Fruit fly (Drosophila melanogaster): ENCODE results near the gene CG9121.

The CG9121 gene

DNA sequence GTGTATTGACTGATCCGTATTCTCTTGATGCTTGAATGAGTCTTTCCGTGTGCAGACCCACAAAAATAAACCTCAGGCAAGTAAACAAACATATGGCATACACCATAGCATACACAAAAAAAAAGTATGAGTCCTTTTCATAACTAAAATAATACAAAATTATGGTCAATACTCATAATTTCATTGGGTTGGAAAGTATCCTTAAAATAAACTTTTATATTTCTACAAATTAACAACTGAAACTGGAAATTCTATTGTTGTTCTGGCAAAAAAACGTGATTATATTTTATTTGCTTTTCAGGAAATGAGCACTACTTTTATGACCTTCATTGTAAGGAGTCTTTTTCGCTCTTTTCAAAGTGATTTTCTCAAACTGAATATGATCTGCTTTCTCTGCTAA, 8.8 kb downstream of the CG9121 start (continued):
- no peak for TF ChIP-seq CG1792 (GFP tag; optimal IDR thresholded peaks at IDR 0.05)
- TF ChIP-seq vfl (GFP tag; optimal IDR thresholded peaks at IDR 0.05), result no peak
- no peak for TF ChIP-seq Atf-2 (GFP tag; optimal IDR thresholded peaks at IDR 0.05)
- TF ChIP-seq zf30C (GFP tag; optimal IDR thresholded peaks at IDR 0.05), result peak; percentile 43
- TF ChIP-seq CG4404 (GFP tag; IDR thresholded peaks at IDR 0.05), result no peak
- TF ChIP-seq CG17385 (GFP tag; optimal IDR thresholded peaks at IDR 0.05), result peak; percentile 27
- no peak for TF ChIP-seq Hand (GFP tag; optimal IDR thresholded peaks at IDR 0.05)
- no peak for TF ChIP-seq HmgD (GFP tag; optimal IDR thresholded peaks at IDR 0.05)
- peak; percentile 54 for TF ChIP-seq CoRest (tag; optimal IDR thresholded peaks at IDR 0.05)
- no peak for TF ChIP-seq ci (GFP tag; IDR thresholded peaks at IDR 0.05)
- TF ChIP-seq Med (GFP tag), result no peak
- TF ChIP-seq Bdp1 (GFP tag; optimal IDR thresholded peaks at IDR 0.05), result no peak
- peak; percentile 17 for TF ChIP-seq CG1602 (GFP tag; optimal IDR thresholded peaks at IDR 0.05)
- TF ChIP-seq gsb-n (tag; optimal IDR thresholded peaks at IDR 0.05), result no peak
- TF ChIP-seq Dref (GFP tag; IDR thresholded peaks at IDR 0.05), result no peak
- TF ChIP-seq otp (GFP tag; IDR thresholded peaks at IDR 0.05), result no peak
- no peak for TF ChIP-seq stwl (tag; optimal IDR thresholded peaks at IDR 0.05)
- no peak for TF ChIP-seq CG14441 (GFP tag; IDR thresholded peaks at IDR 0.05)
- TF ChIP-seq Hr51 (GFP tag; optimal IDR thresholded peaks at IDR 0.05), result peak in 1 of 2 experiments; percentile 40
- TF ChIP-seq gt (GFP tag; IDR thresholded peaks at IDR 0.05), result no peak
- TF ChIP-seq tll (GFP tag; optimal IDR thresholded peaks at IDR 0.05), result no peak
- no peak for TF ChIP-seq CG11093 (GFP tag; IDR thresholded peaks at IDR 0.05)
- peak; percentile 73 for TF ChIP-seq twi (tag; optimal IDR thresholded peaks at IDR 0.05)
- TF ChIP-seq TFAM (GFP tag; optimal IDR thresholded peaks at IDR 0.05), result no peak
- TF ChIP-seq CG16779 (GFP tag; IDR thresholded peaks at IDR 0.05), result no peak
- peak; percentile 32; the same call in 1 of the 3 replicates for TF ChIP-seq ken (GFP tag; IDR thresholded peaks at IDR 0.05)
- TF ChIP-seq CG6689 (GFP tag; IDR thresholded peaks at IDR 0.05), result 0 out of 2 replicates have a peak, but pooled peaks have one; percentile 32
- peak; percentile 53 for TF ChIP-seq CG14710 (tag; optimal IDR thresholded peaks at IDR 0.05)
- TF ChIP-seq CG11696 (GFP tag; IDR thresholded peaks at IDR 0.05), result peak; percentile 88
- TF ChIP-seq CG18599 (GFP tag; optimal IDR thresholded peaks at IDR 0.05), result peak; percentile 3
- no peak for TF ChIP-seq CG12219 (GFP tag; optimal IDR thresholded peaks at IDR 0.05)
- TF ChIP-seq PHDP (tag; optimal IDR thresholded peaks at IDR 0.05), result peak; percentile 42
- TF ChIP-seq CG10979 (tag; optimal IDR thresholded peaks at IDR 0.05), result peak; percentile 58
- TF ChIP-seq Fer1 (GFP tag; optimal IDR thresholded peaks at IDR 0.05), result peak; percentile 0
- no peak for TF ChIP-seq bcd (GFP tag; optimal IDR thresholded peaks at IDR 0.05)
- TF ChIP-seq Xrp1 (GFP tag; IDR thresholded peaks at IDR 0.05), result peak; percentile 53; the same call in 1 of the 2 replicates
- peak; percentile 3 for TF ChIP-seq CG1529 (GFP tag; optimal IDR thresholded peaks at IDR 0.05)
- TF ChIP-seq CG7839 (tag; optimal IDR thresholded peaks at IDR 0.05), result peak; percentile 43
- TF ChIP-seq prd (optimal IDR thresholded peaks at IDR 0.05), result no peak
- peak; percentile 47; the same call in 2 of the 3 replicates for TF ChIP-seq prd (GFP tag; IDR thresholded peaks at IDR 0.05)
- no peak for TF ChIP-seq Mrtf (GFP tag; IDR thresholded peaks at IDR 0.05)
- TF ChIP-seq CG17829 (tag; optimal IDR thresholded peaks at IDR 0.05), result peak; percentile 30
- TF ChIP-seq corto (GFP tag; optimal IDR thresholded peaks at IDR 0.05), result no peak
- no peak for TF ChIP-seq Ada2b (GFP tag; IDR thresholded peaks at IDR 0.05)
- TF ChIP-seq ind (GFP tag; optimal IDR thresholded peaks at IDR 0.05), result peak; percentile 11
- TF ChIP-seq CG9727 (GFP tag; optimal IDR thresholded peaks at IDR 0.05), result peak; percentile 36
- no peak for TF ChIP-seq onecut (GFP tag; IDR thresholded peaks at IDR 0.05)
- no peak for TF ChIP-seq cad (GFP tag; optimal IDR thresholded peaks at IDR 0.05)
- no peak for TF ChIP-seq Ets97D (GFP tag; optimal IDR thresholded peaks at IDR 0.05)
- no peak for TF ChIP-seq B-H1 (GFP tag; IDR thresholded peaks at IDR 0.05)
- no peak for TF ChIP-seq NC2α (GFP tag; optimal IDR thresholded peaks at IDR 0.05)
- TF ChIP-seq sisA (GFP tag; IDR thresholded peaks at IDR 0.05), result no peak

All from whole organism, embryonic.